Fruit fly (Drosophila melanogaster): ENCODE data around the gene Or85e.

The Or85e gene

dm6 chr3R:8676560-8677000, 40.9 kb upstream of the Or85e start, which contains the start of the genes Unc50, CG11755 and CG8043 (continued):
- TF ChIP-seq CG1647 (GFP tag; optimal IDR thresholded peaks at IDR 0.05), result peak; percentile 67
- TF ChIP-seq Optix (GFP tag; IDR thresholded peaks at IDR 0.05), result peak; percentile 45; the same call in 1 of the 3 replicates
- peak; percentile 90 for TF ChIP-seq CG30403 (GFP tag; optimal IDR thresholded peaks at IDR 0.05)
- peak; percentile 59 for TF ChIP-seq kay (GFP tag; optimal IDR thresholded peaks at IDR 0.05)
- TF ChIP-seq ken (GFP tag; IDR thresholded peaks at IDR 0.05), result 0 out of 3 replicates have a peak, but pooled peaks have one; percentile 32
- no peak for TF ChIP-seq CG5953 (GFP tag; IDR thresholded peaks at IDR 0.05)
- peak in 1 of 3 experiments; percentile 75 for TF ChIP-seq Stat92E (GFP tag; optimal IDR thresholded peaks at IDR 0.05)
- peak; percentile 79 for TF ChIP-seq CG33557 (GFP tag; optimal IDR thresholded peaks at IDR 0.05)
- TF ChIP-seq CG8359 (GFP tag; optimal IDR thresholded peaks at IDR 0.05; ENCODE audit: borderline replicate concordance), result no peak
- TF ChIP-seq Hmx (GFP tag; optimal IDR thresholded peaks at IDR 0.05), result peak; percentile 66
- TF ChIP-seq mirr (GFP tag; optimal IDR thresholded peaks at IDR 0.05), result peak; percentile 66
- peak; percentile 43 for TF ChIP-seq slp2 (GFP tag; optimal IDR thresholded peaks at IDR 0.05)
- no peak for TF ChIP-seq CG6683 (GFP tag; optimal IDR thresholded peaks at IDR 0.05)
- peak; percentile 22 for TF ChIP-seq schlank (tag; optimal IDR thresholded peaks at IDR 0.05)
- TF ChIP-seq gsb-n (tag; optimal IDR thresholded peaks at IDR 0.05), result peak; percentile 69
- peak; percentile 99 for TF ChIP-seq CG34224 (GFP tag; IDR thresholded peaks at IDR 0.05; ENCODE audit: partially characterized antibody)
- TF ChIP-seq CG31224 (GFP tag; IDR thresholded peaks at IDR 0.05), result peak; percentile 43
- TF ChIP-seq CG12744 (GFP tag; optimal IDR thresholded peaks at IDR 0.05), result peak; percentile 65
- TF ChIP-seq lov (optimal IDR thresholded peaks at IDR 0.05), result no peak
- TF ChIP-seq lov (GFP tag; IDR thresholded peaks at IDR 0.05), result 0 out of 3 replicates have a peak, but pooled peaks have one; percentile 11
- TF ChIP-seq cato (GFP tag; optimal IDR thresholded peaks at IDR 0.05; ENCODE audit: borderline replicate concordance), result peak; percentile 44
- no peak for TF ChIP-seq CG1832 (GFP tag; optimal IDR thresholded peaks at IDR 0.05)
- no peak for TF ChIP-seq hth (optimal IDR thresholded peaks at IDR 0.05)
- TF ChIP-seq D19A (tag; optimal IDR thresholded peaks at IDR 0.05), result peak; percentile 69
- peak; percentile 25; the same call in 1 of the 3 replicates for TF ChIP-seq CG14050 (GFP tag; IDR thresholded peaks at IDR 0.05)
- TF ChIP-seq NC2α (GFP tag; optimal IDR thresholded peaks at IDR 0.05), result no peak
- TF ChIP-seq p53 (GFP tag; optimal IDR thresholded peaks at IDR 0.05), result no peak
- no peak for TF ChIP-seq org-1 (GFP tag; optimal IDR thresholded peaks at IDR 0.05)
- TF ChIP-seq stc (GFP tag; IDR thresholded peaks at IDR 0.05), result no peak
- TF ChIP-seq Ssrp (tag; optimal IDR thresholded peaks at IDR 0.05), result peak; percentile 55
- peak; percentile 91 for TF ChIP-seq Xbp1 (GFP tag; optimal IDR thresholded peaks at IDR 0.05)
- TF ChIP-seq CG6791 (GFP tag; IDR thresholded peaks at IDR 0.05; ENCODE audit: partially characterized antibody), result peak; percentile 92
- peak; percentile 67 for TF ChIP-seq CG14441 (GFP tag; IDR thresholded peaks at IDR 0.05)
- TF ChIP-seq CG6254 (GFP tag; optimal IDR thresholded peaks at IDR 0.05), result peak; percentile 41
- TF ChIP-seq CG4820 (GFP tag; optimal IDR thresholded peaks at IDR 0.05), result peak; percentile 57
- peak; percentile 84 for TF ChIP-seq Hmr (GFP tag; optimal IDR thresholded peaks at IDR 0.05)
- peak; percentile 77 for TF ChIP-seq CG14014 (GFP tag; IDR thresholded peaks at IDR 0.05)
- TF ChIP-seq otp (GFP tag; IDR thresholded peaks at IDR 0.05), result no peak
- TF ChIP-seq CG42726 (GFP tag; IDR thresholded peaks at IDR 0.05; ENCODE audit: partially characterized antibody), result peak; percentile 84; the same call in 1 of the 2 replicates
- TF ChIP-seq CG18619 (GFP tag; optimal IDR thresholded peaks at IDR 0.05), result peak; percentile 78
- peak; percentile 32 for TF ChIP-seq CG1529 (GFP tag; optimal IDR thresholded peaks at IDR 0.05)
- peak; percentile 39 for TF ChIP-seq ewg (GFP tag; optimal IDR thresholded peaks at IDR 0.05)

Data from whole organism, embryonic.